Worm (Caenorhabditis elegans): ENCODE results near the gene ugt-58.

DNA sequence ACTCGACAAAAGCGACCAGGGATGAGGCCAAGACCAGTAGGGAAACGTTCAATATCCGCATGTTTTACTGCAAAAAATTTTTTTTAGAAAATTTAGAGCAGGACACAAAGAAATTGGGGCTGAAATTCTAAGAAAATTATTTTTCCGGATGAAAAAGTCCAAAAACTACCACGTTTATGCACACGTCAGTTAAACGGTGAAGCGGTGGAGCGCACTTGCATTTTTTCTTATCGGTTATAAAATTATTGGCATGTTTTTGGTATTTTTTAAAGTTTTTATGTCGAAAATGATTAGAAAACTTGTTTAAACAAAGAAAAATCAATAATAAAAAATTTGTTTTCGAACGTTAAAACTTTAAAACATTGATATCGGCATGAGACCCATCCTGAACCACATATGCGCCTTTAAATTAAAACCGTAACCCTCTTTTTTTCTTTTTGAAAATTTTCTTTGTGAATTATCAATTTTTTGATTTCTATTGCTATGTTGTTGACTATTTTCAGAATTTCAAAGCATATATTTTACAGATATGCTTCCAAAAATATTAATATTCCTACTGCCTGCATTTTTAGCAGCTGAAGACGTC, 37.6 kb upstream of the ugt-58 start, which contains the start of the genes dnj-20 and ZK1307.8:
- TF ChIP-seq ama-1 (optimal IDR thresholded peaks at IDR 0.05) (no peak), unc-39 (tag; optimal IDR thresholded peaks at IDR 0.05) (no peak), nhr-25 (tag; optimal IDR thresholded peaks at IDR 0.05) (no peak)

All from whole organism, L2 larva.